Fruit fly (Drosophila melanogaster) whole organism, embryonic: ENCODE measurements around the gene CG14352.

ENCODE experiments used
- Abd-B ChIP-seq: fragments of 200-800 bp; sonication (Bioruptor generic); optimal IDR thresholded peaks from 2 replicates; lab custom pipeline; 2018; ENCODE audit warnings: missing biosample characterization, mild to moderate bottlenecking, missing genetic modification characterization, moderate library complexity
- Ada2b ChIP-seq: fragments of 200-800 bp; sonication (Bioruptor generic); IDR thresholded peaks from 2 replicates; pipeline ENCODE4 v1.3.6; 2022; ENCODE audit warnings: missing biosample characterization, missing genetic modification characterization
- Bdp1 ChIP-seq: fragments of 200-800 bp; sonication (Bioruptor generic); optimal IDR thresholded peaks from 3 replicates; lab custom pipeline; 2016; ENCODE audit warnings: missing biosample characterization, missing genetic modification characterization
- CG10147 ChIP-seq: fragments of 200-800 bp; sonication (Bioruptor generic); optimal IDR thresholded peaks from 2 replicates; lab custom pipeline; 2019; ENCODE audit warnings: missing biosample characterization, mild to moderate bottlenecking, missing genetic modification characterization, moderate library complexity
- CG12104 ChIP-seq: fragments of 200-800 bp; sonication (Bioruptor generic); optimal IDR thresholded peaks from 3 replicates; lab custom pipeline; 2016; ENCODE audit warnings: missing biosample characterization, missing genetic modification characterization
- CG13123 ChIP-seq: fragments of 200-800 bp; sonication (Bioruptor generic); optimal IDR thresholded peaks from 2 replicates; lab custom pipeline; 2016; ENCODE audit warnings: missing biosample characterization, missing genetic modification characterization
- CG17912 ChIP-seq: fragments of 200-800 bp; sonication (Bioruptor generic); optimal IDR thresholded peaks from 2 replicates; lab custom pipeline; 2018; ENCODE audit warnings: missing biosample characterization, mild to moderate bottlenecking, missing genetic modification characterization
- CG18262 ChIP-seq: fragments of 200-800 bp; optimal IDR thresholded peaks from 3 replicates; lab custom pipeline; 2019; ENCODE audit warnings: missing biosample characterization, mild to moderate bottlenecking, missing genetic modification characterization, moderate library complexity
- CG2120 ChIP-seq: fragments of 200-800 bp; sonication (Bioruptor generic); optimal IDR thresholded peaks from 3 replicates; lab custom pipeline; 2016; ENCODE audit warnings: missing biosample characterization, missing genetic modification characterization
- CG2678 ChIP-seq: fragments of 200-800 bp; sonication (Bioruptor generic); optimal IDR thresholded peaks from 3 replicates; lab custom pipeline; 2019; ENCODE audit warnings: missing biosample characterization, mild to moderate bottlenecking, missing genetic modification characterization, moderate library complexity
- CG30020 ChIP-seq: fragments of 200-800 bp; optimal IDR thresholded peaks from 2 replicates; lab custom pipeline; 2019; ENCODE audit warnings: missing biosample characterization, mild to moderate bottlenecking, missing genetic modification characterization, moderate library complexity
- CG3163 ChIP-seq: fragments of 200-800 bp; sonication (Bioruptor generic); optimal IDR thresholded peaks from 3 replicates; lab custom pipeline; 2016; ENCODE audit warnings: missing biosample characterization, missing genetic modification characterization
- CG3726 ChIP-seq: fragments of 200-800 bp; sonication (Bioruptor generic); IDR thresholded peaks from 3 replicates; pipeline ENCODE4, ENCODE4 v1.3.6; 2022; ENCODE audit warnings: missing biosample characterization, missing genetic modification characterization
- CG4282 ChIP-seq: fragments of 200-800 bp; sonication (Bioruptor generic); optimal IDR thresholded peaks from 2 replicates; lab custom pipeline; 2016; ENCODE audit warnings: missing biosample characterization, missing genetic modification characterization
- CG4328 ChIP-seq: fragments of 200-800 bp; sonication (Bioruptor generic); optimal IDR thresholded peaks from 3 replicates; lab custom pipeline; 2017; ENCODE audit warnings: missing biosample characterization, missing genetic modification reagents, missing genetic modification characterization
- CG6175 ChIP-seq: fragments of 200-800 bp; sonication (Bioruptor generic); IDR thresholded peaks from 3 replicates; pipeline ENCODE4 v1.3.6; 2022; ENCODE audit warnings: missing biosample characterization, missing genetic modification characterization
- CG6254 ChIP-seq: fragments of 200-800 bp; sonication (Bioruptor generic); optimal IDR thresholded peaks from 3 replicates; lab custom pipeline; 2017; ENCODE audit warnings: mild to moderate bottlenecking, missing biosample characterization, missing genetic modification reagents, missing genetic modification characterization
- CG9876 ChIP-seq: fragments of 200-800 bp; sonication (Bioruptor generic); optimal IDR thresholded peaks from 2 replicates; lab custom pipeline; 2016; ENCODE audit warnings: missing biosample characterization, missing genetic modification characterization
- Chrac-16 ChIP-seq: fragments of 200-800 bp; sonication (Bioruptor generic); optimal IDR thresholded peaks from 3 replicates; lab custom pipeline; 2016; ENCODE audit warnings: missing biosample characterization, missing genetic modification characterization
- CkIIα-i1 ChIP-seq: fragments of 200-800 bp; sonication (Bioruptor generic); IDR thresholded peaks from 2 replicates; pipeline ENCODE4 v1.3.6; 2022; ENCODE audit warnings: missing biosample characterization, missing genetic modification characterization
- CrebB ChIP-seq: fragments of 200-800 bp; sonication (Bioruptor generic); optimal IDR thresholded peaks from 3 replicates; lab custom pipeline; 2018; ENCODE audit warnings: missing biosample characterization, mild to moderate bottlenecking, missing genetic modification characterization
- Dip3 ChIP-seq: fragments of 200-800 bp; sonication (Bioruptor generic); optimal IDR thresholded peaks from 3 replicates; lab custom pipeline; 2016; ENCODE audit warnings: missing biosample characterization, missing genetic modification characterization
- Dll ChIP-seq: fragments of 200-800 bp; sonication (Bioruptor generic); IDR thresholded peaks from 4 replicates; pipeline ENCODE4 v1.3.6; 2022; ENCODE audit warnings: missing biosample characterization, missing genetic modification characterization; ENCODE audit not compliant: partially characterized antibody
- Dp ChIP-seq: fragments of 200-800 bp; sonication (Bioruptor generic); optimal IDR thresholded peaks from 2 replicates; lab custom pipeline; 2018; ENCODE audit warnings: missing biosample characterization, mild to moderate bottlenecking, missing genetic modification characterization, moderate library complexity
- Fer1 ChIP-seq: fragments of 200-800 bp; sonication (Bioruptor generic); optimal IDR thresholded peaks from 2 replicates; lab custom pipeline; 2017; ENCODE audit warnings: missing biosample characterization, mild to moderate bottlenecking, missing genetic modification characterization
- Hand ChIP-seq: fragments of 200-800 bp; sonication (Bioruptor generic); optimal IDR thresholded peaks from 2 replicates; lab custom pipeline; 2017; ENCODE audit warnings: mild to moderate bottlenecking, missing biosample characterization, missing genetic modification reagents, missing genetic modification characterization
- Hr3 ChIP-seq: fragments of 200-800 bp; sonication (Bioruptor generic); optimal IDR thresholded peaks from 3 replicates; lab custom pipeline; 2016; ENCODE audit warnings: missing biosample characterization, missing genetic modification characterization
- Hr78 ChIP-seq, 2 experiments: fragments of 200-800 bp in 1 of 2; fragments of >200 bp in 1 of 2; sonication (Bioruptor generic) in 1 of 2; optimal IDR thresholded peaks; 2 replicates each; lab custom pipeline; 2017 to 2019; ENCODE audit warnings: missing biosample characterization in 2 of 2, missing genetic modification characterization in 2 of 2, mild to moderate bottlenecking in 1 of 2, moderate library complexity in 1 of 2
- MBD-R2 ChIP-seq: fragments of 200-800 bp; sonication (Bioruptor generic); IDR thresholded peaks from 2 replicates; pipeline ENCODE4 v1.3.6; 2022; ENCODE audit warnings: missing biosample characterization, missing genetic modification characterization
- Nf-YA ChIP-seq: fragments of 200-800 bp; sonication (Bioruptor generic); IDR thresholded peaks from 2 replicates; pipeline ENCODE4 v1.3.6; 2022; ENCODE audit warnings: missing biosample characterization, missing genetic modification characterization
- Nf-YB ChIP-seq: fragments of 200-800 bp; sonication (Bioruptor generic); optimal IDR thresholded peaks from 3 replicates; lab custom pipeline; 2019; ENCODE audit warnings: missing biosample characterization, mild to moderate bottlenecking, missing genetic modification characterization, moderate library complexity
- Sin3A ChIP-seq: fragments of >200 bp; optimal IDR thresholded peaks from 2 replicates; lab custom pipeline; 2018
- Sry-δ ChIP-seq: fragments of 200-800 bp; sonication (Bioruptor generic); optimal IDR thresholded peaks from 2 replicates; lab custom pipeline; 2016; ENCODE audit warnings: missing biosample characterization, missing genetic modification characterization
- Xrp1 ChIP-seq: fragments of 200-800 bp; sonication (Bioruptor generic); IDR thresholded peaks from 2 replicates; pipeline ENCODE4 v1.3.6; 2022; ENCODE audit warnings: missing biosample characterization, missing genetic modification characterization
- ac ChIP-seq: fragments of 200-800 bp; sonication (Bioruptor generic); optimal IDR thresholded peaks from 3 replicates; lab custom pipeline; 2017; ENCODE audit warnings: missing biosample characterization, mild to moderate bottlenecking, missing genetic modification characterization
- amos ChIP-seq: fragments of 200-800 bp; sonication (Bioruptor generic); IDR thresholded peaks from 2 replicates; pipeline ENCODE4 v1.3.6; 2022; ENCODE audit warnings: missing biosample characterization, missing genetic modification characterization; ENCODE audit not compliant: partially characterized antibody
- bsh ChIP-seq, 2 experiments: fragments of 200-800 bp; sonication (Bioruptor generic); optimal IDR thresholded peaks; 2 replicates each; lab custom pipeline; 2017 to 2018; ENCODE audit warnings: mild to moderate bottlenecking in 2 of 2, missing biosample characterization in 2 of 2, missing genetic modification characterization in 2 of 2, moderate library complexity in 1 of 2
- btn ChIP-seq: fragments of 200-800 bp; sonication (Bioruptor generic); optimal IDR thresholded peaks from 2 replicates; lab custom pipeline; 2016; ENCODE audit warnings: missing biosample characterization, missing genetic modification characterization
- cwo ChIP-seq: fragments of 200-800 bp; sonication (Bioruptor generic); optimal IDR thresholded peaks from 3 replicates; lab custom pipeline; 2017; ENCODE audit warnings: missing biosample characterization, missing genetic modification characterization, mild to moderate bottlenecking, moderate library complexity, missing genetic modification reagents
- eve ChIP-seq, 2 experiments: fragments of >200 bp; optimal IDR thresholded peaks; 2 replicates each; lab custom pipeline; 2017; ENCODE audit warnings: missing biosample characterization in 2 of 2, missing genetic modification characterization in 2 of 2
- fd96Cb ChIP-seq: fragments of 200-800 bp; sonication (Bioruptor generic); optimal IDR thresholded peaks from 2 replicates; lab custom pipeline; 2018; ENCODE audit warnings: missing biosample characterization, mild to moderate bottlenecking, missing genetic modification characterization, moderate library complexity
- grau ChIP-seq: fragments of 200-800 bp; optimal IDR thresholded peaks from 3 replicates; lab custom pipeline; 2019; ENCODE audit warnings: missing biosample characterization, mild to moderate bottlenecking, missing genetic modification characterization, moderate library complexity
- inv ChIP-seq: fragments of 200-800 bp; sonication (Bioruptor generic); IDR thresholded peaks from 2 replicates; pipeline ENCODE4 v1.3.6; 2022; ENCODE audit warnings: missing biosample characterization, missing genetic modification characterization; ENCODE audit not compliant: partially characterized antibody
- jing ChIP-seq: fragments of 200-800 bp; sonication (Bioruptor generic); optimal IDR thresholded peaks from 2 replicates; lab custom pipeline; 2018; ENCODE audit warnings: missing biosample characterization, mild to moderate bottlenecking, missing genetic modification characterization
- jumu ChIP-seq: fragments of 200-800 bp; sonication (Bioruptor generic); optimal IDR thresholded peaks from 3 replicates; lab custom pipeline; 2016; ENCODE audit warnings: missing biosample characterization, missing genetic modification characterization
- kni ChIP-seq: fragments of 200-800 bp; sonication (Bioruptor generic); optimal IDR thresholded peaks from 3 replicates; lab custom pipeline; 2017; ENCODE audit warnings: mild to moderate bottlenecking, missing biosample characterization, missing genetic modification reagents, missing genetic modification characterization
- lbe ChIP-seq: fragments of 200-800 bp; sonication (Bioruptor generic); optimal IDR thresholded peaks from 2 replicates; lab custom pipeline; 2016; ENCODE audit warnings: missing biosample characterization, mild to moderate bottlenecking, missing genetic modification characterization
- nmo ChIP-seq: fragments of 200-800 bp; sonication (Bioruptor generic); optimal IDR thresholded peaks from 2 replicates; lab custom pipeline; 2018; ENCODE audit warnings: missing biosample characterization, mild to moderate bottlenecking, missing genetic modification characterization, moderate library complexity
- pb ChIP-seq: fragments of 200-800 bp; sonication (Bioruptor generic); optimal IDR thresholded peaks from 3 replicates; lab custom pipeline; 2016; ENCODE audit warnings: missing biosample characterization, missing genetic modification characterization
- trem ChIP-seq: fragments of 200-800 bp; optimal IDR thresholded peaks from 3 replicates; lab custom pipeline; 2019; ENCODE audit warnings: missing biosample characterization, mild to moderate bottlenecking, missing genetic modification characterization, moderate library complexity

Gene CG14352

DNA sequence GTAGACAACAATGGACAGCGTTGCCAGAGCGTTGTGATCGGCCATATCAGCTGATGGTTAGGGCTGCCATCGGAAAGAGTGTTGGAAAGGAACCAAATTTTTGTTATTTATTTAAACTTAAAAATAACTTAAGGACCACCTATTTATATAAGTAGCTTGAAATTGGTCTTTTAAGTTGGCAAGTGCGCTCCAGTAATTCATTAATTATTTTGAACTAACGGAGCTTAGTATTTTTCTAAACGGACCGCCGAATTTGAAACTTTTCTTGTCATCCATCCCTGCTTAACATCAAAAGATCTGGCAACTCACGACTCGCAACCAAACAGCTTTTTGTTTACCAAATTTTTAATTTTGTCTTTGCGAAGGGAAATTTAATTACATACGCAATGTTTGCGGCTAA lies at the start of gene CG14352, which contains the start of gene Rab3GAP1 (continued):
- peak; percentile 86 for TF ChIP-seq grau (tag; lab: Kevin White, UChicago)
- TF ChIP-seq Hand (GFP tag; lab: Kevin White, UChicago) = peak; percentile 10
- TF ChIP-seq CG4328 (GFP tag; lab: Kevin White, UChicago) = peak; percentile 73
- TF ChIP-seq pb (GFP tag; lab: Kevin White, UChicago) = peak; percentile 51
- TF ChIP-seq bsh (GFP tag; optimal IDR thresholded peaks at IDR 0.05; lab: Kevin White, UChicago) = peak in 1 of 2 experiments; percentile 82
- no peak for TF ChIP-seq Hr78 (GFP tag; optimal IDR thresholded peaks at IDR 0.05; lab: Kevin White, UChicago)
- TF ChIP-seq CrebB (tag; lab: Kevin White, UChicago) = peak; percentile 3
- TF ChIP-seq jing (GFP tag; lab: Kevin White, UChicago) = peak; percentile 54
- TF ChIP-seq CG12104 (GFP tag; lab: Kevin White, UChicago) = peak; percentile 80
- peak; percentile 75 for TF ChIP-seq CG4282 (GFP tag; lab: Kevin White, UChicago)
- TF ChIP-seq amos (GFP tag; lab: Robert Waterston, UW) = no peak
- TF ChIP-seq CG10147 = peak; percentile 71
- TF ChIP-seq btn (GFP tag; lab: Kevin White, UChicago) = peak; percentile 45
- TF ChIP-seq ac (GFP tag; lab: Kevin White, UChicago) = no peak
- TF ChIP-seq CG2678 (tag; lab: Kevin White, UChicago) = peak; percentile 86
- peak; percentile 97 for TF ChIP-seq MBD-R2 (GFP tag; lab: Robert Waterston, UW)
- no peak for TF ChIP-seq CG6254 (GFP tag; lab: Kevin White, UChicago)
- peak; percentile 82 for TF ChIP-seq CG9876 (GFP tag; lab: Kevin White, UChicago)
- 0 out of 4 replicates have a peak, but pooled peaks have one; percentile 38 for TF ChIP-seq Dll (GFP tag; lab: Robert Waterston, UW)
- peak; percentile 38 for TF ChIP-seq Nf-YB (GFP tag; lab: Kevin White, UChicago)
- TF ChIP-seq Xrp1 (GFP tag; lab: Robert Waterston, UW) = peak; percentile 84
- TF ChIP-seq eve (GFP tag; optimal IDR thresholded peaks at IDR 0.05; lab: Kevin White, UChicago) = no peak
- peak; percentile 64 for TF ChIP-seq Sry-δ (GFP tag; lab: Kevin White, UChicago)
- peak; percentile 27 for TF ChIP-seq CG17912
- peak; percentile 77 for TF ChIP-seq CG18262 (tag; lab: Kevin White, UChicago)
- TF ChIP-seq CkIIα-i1 (GFP tag; lab: Robert Waterston, UW) = no peak
- TF ChIP-seq Fer1 = peak; percentile 84
- peak; percentile 69 for TF ChIP-seq Nf-YA (GFP tag; lab: Robert Waterston, UW)
- TF ChIP-seq Ada2b (GFP tag; lab: Robert Waterston, UW) = peak; percentile 83
- peak; percentile 61; the same call in 1 of the 3 replicates for TF ChIP-seq CG3726 (GFP tag; lab: Robert Waterston, UW)
- peak; percentile 38 for TF ChIP-seq kni (GFP tag; lab: Kevin White, UChicago)
- TF ChIP-seq CG30020 = no peak
- peak; percentile 92 for TF ChIP-seq Abd-B (GFP tag; lab: Kevin White, UChicago)
- TF ChIP-seq fd96Cb (tag; lab: Kevin White, UChicago) = peak; percentile 84
- TF ChIP-seq Hr3 (GFP tag; lab: Kevin White, UChicago) = peak; percentile 89
- TF ChIP-seq nmo (GFP tag; lab: Kevin White, UChicago) = peak; percentile 94
- TF ChIP-seq Chrac-16 (GFP tag; lab: Kevin White, UChicago) = peak; percentile 88
- peak; percentile 37 for TF ChIP-seq lbe (GFP tag; lab: Kevin White, UChicago)
- TF ChIP-seq Dp = peak; percentile 58
- TF ChIP-seq cwo (GFP tag; lab: Kevin White, UChicago) = peak; percentile 67
- TF ChIP-seq CG6175 (GFP tag; lab: Robert Waterston, UW) = 0 out of 3 replicates have a peak, but pooled peaks have one; percentile 52
- peak; percentile 43 for TF ChIP-seq CG3163 (GFP tag; lab: Kevin White, UChicago)
- TF ChIP-seq inv (GFP tag; lab: Robert Waterston, UW) = no peak
- TF ChIP-seq CG13123 (GFP tag; lab: Kevin White, UChicago) = peak; percentile 73
- TF ChIP-seq CG2120 (GFP tag; lab: Kevin White, UChicago) = peak; percentile 95
- TF ChIP-seq Sin3A (lab: Kevin White, UChicago) = peak; percentile 91
- peak; percentile 79 for TF ChIP-seq Bdp1 (GFP tag; lab: Kevin White, UChicago)
- peak; percentile 89 for TF ChIP-seq jumu (GFP tag; lab: Kevin White, UChicago)
- TF ChIP-seq trem (tag; lab: Kevin White, UChicago) = peak; percentile 83
- peak; percentile 91 for TF ChIP-seq Dip3
